Fruit fly (Drosophila melanogaster) whole organism, embryonic: Measurements from ENCODE around the gene Dredd.

Experiments used
- Blimp-1 ChIP-seq: fragments of 200-800 bp; sonication (Bioruptor generic); optimal IDR thresholded peaks from 3 replicates; lab custom pipeline; 2018; ENCODE audit warnings: missing biosample characterization, missing genetic modification characterization, mild to moderate bottlenecking, moderate library complexity, missing genetic modification reagents
- CG10147 ChIP-seq: fragments of 200-800 bp; sonication (Bioruptor generic); optimal IDR thresholded peaks from 2 replicates; lab custom pipeline; 2019; ENCODE audit warnings: missing biosample characterization, mild to moderate bottlenecking, missing genetic modification characterization, moderate library complexity
- CG11093 ChIP-seq: fragments of 200-800 bp; sonication (Bioruptor generic); IDR thresholded peaks from 3 replicates; pipeline ENCODE4 v1.3.6; 2022; ENCODE audit warnings: missing biosample characterization, missing genetic modification characterization
- CG11247 ChIP-seq: fragments of 200-800 bp; sonication (Bioruptor generic); IDR thresholded peaks from 2 replicates; pipeline ENCODE4 v1.3.6; 2022; ENCODE audit warnings: missing biosample characterization, missing genetic modification characterization
- CG12071 ChIP-seq: fragments of 200-800 bp; sonication (Bioruptor generic); optimal IDR thresholded peaks from 3 replicates; lab custom pipeline; 2018; ENCODE audit warnings: missing biosample characterization, mild to moderate bottlenecking, missing genetic modification characterization
- CG12104 ChIP-seq: fragments of 200-800 bp; sonication (Bioruptor generic); optimal IDR thresholded peaks from 3 replicates; lab custom pipeline; 2016; ENCODE audit warnings: missing biosample characterization, missing genetic modification characterization
- CG12219 ChIP-seq: fragments of 200-800 bp; sonication (Bioruptor generic); optimal IDR thresholded peaks from 3 replicates; lab custom pipeline; 2018; ENCODE audit warnings: missing biosample characterization, mild to moderate bottlenecking, missing genetic modification characterization
- CG1233 ChIP-seq: fragments of 200-800 bp; sonication (Bioruptor generic); optimal IDR thresholded peaks from 4 replicates; lab custom pipeline; 2018; ENCODE audit warnings: missing biosample characterization, mild to moderate bottlenecking, missing genetic modification characterization
- CG14667 ChIP-seq: fragments of 200-800 bp; sonication (Bioruptor generic); IDR thresholded peaks from 2 replicates; pipeline ENCODE4 v1.3.6; 2022; ENCODE audit warnings: missing biosample characterization, missing genetic modification characterization
- CG14965 ChIP-seq: fragments of 200-800 bp; sonication (Bioruptor generic); optimal IDR thresholded peaks from 2 replicates; lab custom pipeline; 2016; ENCODE audit warnings: missing biosample characterization, missing genetic modification characterization, borderline replicate concordance
- CG1647 ChIP-seq: fragments of 200-800 bp; sonication (Bioruptor generic); optimal IDR thresholded peaks from 3 replicates; lab custom pipeline; 2016; ENCODE audit warnings: missing biosample characterization, missing genetic modification characterization
- CG16863 ChIP-seq: fragments of 200-800 bp; sonication (Bioruptor generic); optimal IDR thresholded peaks from 3 replicates; lab custom pipeline; 2016; ENCODE audit warnings: missing biosample characterization, missing genetic modification characterization
- CG18476 ChIP-seq: fragments of 200-800 bp; sonication (Bioruptor generic); optimal IDR thresholded peaks from 2 replicates; lab custom pipeline; 2016; ENCODE audit warnings: missing biosample characterization, mild to moderate bottlenecking, missing genetic modification characterization
- CG2129 ChIP-seq: fragments of 200-800 bp; sonication (Bioruptor generic); IDR thresholded peaks from 2 replicates; pipeline ENCODE4 v1.3.6; 2022; ENCODE audit warnings: missing biosample characterization, missing genetic modification characterization; ENCODE audit not compliant: partially characterized antibody
- CG2202 ChIP-seq: fragments of 200-800 bp; sonication (Bioruptor generic); optimal IDR thresholded peaks from 2 replicates; lab custom pipeline; 2018; ENCODE audit warnings: missing biosample characterization, mild to moderate bottlenecking, missing genetic modification characterization
- CG2712 ChIP-seq: fragments of 200-800 bp; optimal IDR thresholded peaks from 3 replicates; lab custom pipeline; 2019; ENCODE audit warnings: missing biosample characterization, mild to moderate bottlenecking, missing genetic modification characterization, moderate library complexity
- CG2889 ChIP-seq: fragments of 200-800 bp; sonication (Bioruptor generic); IDR thresholded peaks from 3 replicates; pipeline ENCODE4 v1.3.6; 2022; ENCODE audit warnings: missing biosample characterization, missing genetic modification characterization
- CG31365 ChIP-seq: fragments of 200-800 bp; sonication (Bioruptor generic); optimal IDR thresholded peaks from 2 replicates; lab custom pipeline; 2018; ENCODE audit warnings: missing biosample characterization, mild to moderate bottlenecking, missing genetic modification characterization
- CG34224 ChIP-seq: fragments of 200-800 bp; sonication (Bioruptor generic); IDR thresholded peaks from 3 replicates; pipeline ENCODE4 v1.3.6; 2022; ENCODE audit warnings: missing biosample characterization, missing genetic modification characterization; ENCODE audit not compliant: partially characterized antibody
- CG4328 ChIP-seq: fragments of 200-800 bp; sonication (Bioruptor generic); optimal IDR thresholded peaks from 3 replicates; lab custom pipeline; 2017; ENCODE audit warnings: missing biosample characterization, missing genetic modification reagents, missing genetic modification characterization
- CG6813 ChIP-seq: fragments of 200-800 bp; sonication (Bioruptor generic); optimal IDR thresholded peaks from 2 replicates; lab custom pipeline; 2017; ENCODE audit warnings: missing biosample characterization, missing genetic modification characterization, mild to moderate bottlenecking, moderate library complexity, missing genetic modification reagents
- CG7372 ChIP-seq: fragments of 200-800 bp; sonication (Bioruptor generic); IDR thresholded peaks from 2 replicates; pipeline ENCODE4 v1.3.6; 2022; ENCODE audit warnings: missing biosample characterization, missing genetic modification characterization
- CG8924 ChIP-seq: fragments of 200-800 bp; optimal IDR thresholded peaks from 3 replicates; lab custom pipeline; 2019; ENCODE audit warnings: missing biosample characterization, mild to moderate bottlenecking, missing genetic modification characterization, moderate library complexity
- CG9727 ChIP-seq: fragments of 200-800 bp; sonication (Bioruptor generic); optimal IDR thresholded peaks from 3 replicates; lab custom pipeline; 2017; ENCODE audit warnings: missing biosample characterization, mild to moderate bottlenecking, missing genetic modification characterization
- Camta ChIP-seq: fragments of 200-800 bp; sonication (Bioruptor generic); optimal IDR thresholded peaks from 2 replicates; lab custom pipeline; 2016; ENCODE audit warnings: missing biosample characterization, missing genetic modification characterization
- Fer1 ChIP-seq: fragments of 200-800 bp; sonication (Bioruptor generic); optimal IDR thresholded peaks from 2 replicates; lab custom pipeline; 2017; ENCODE audit warnings: missing biosample characterization, mild to moderate bottlenecking, missing genetic modification characterization
- Gsc ChIP-seq: fragments of 200-800 bp; sonication (Bioruptor generic); IDR thresholded peaks from 2 replicates; pipeline ENCODE4 v1.3.6; 2022; ENCODE audit warnings: missing biosample characterization, missing genetic modification characterization
- H15 ChIP-seq: fragments of 200-800 bp; sonication (Bioruptor generic); IDR thresholded peaks from 3 replicates; pipeline ENCODE4 v1.3.6; 2022; ENCODE audit warnings: missing biosample characterization, missing genetic modification characterization
- HmgD ChIP-seq: fragments of 200-800 bp; sonication (Bioruptor generic); optimal IDR thresholded peaks from 3 replicates; lab custom pipeline; 2016; ENCODE audit warnings: missing biosample characterization, missing genetic modification characterization
- HmgZ ChIP-seq: fragments of 200-800 bp; sonication (Bioruptor generic); optimal IDR thresholded peaks from 2 replicates; lab custom pipeline; 2018; ENCODE audit warnings: missing biosample characterization, mild to moderate bottlenecking, missing genetic modification characterization
- Lpt ChIP-seq: fragments of >200 bp; optimal IDR thresholded peaks from 2 replicates; lab custom pipeline; 2018; ENCODE audit warnings: missing biosample characterization, missing genetic modification characterization
- NC2β ChIP-seq: fragments of 200-800 bp; sonication (Bioruptor generic); optimal IDR thresholded peaks from 2 replicates; lab custom pipeline; 2016; ENCODE audit warnings: missing biosample characterization, missing genetic modification characterization
- Neu2 ChIP-seq: fragments of 200-800 bp; sonication (Bioruptor generic); optimal IDR thresholded peaks from 3 replicates; lab custom pipeline; 2016; ENCODE audit warnings: missing biosample characterization, missing genetic modification characterization, borderline replicate concordance
- Nf-YB ChIP-seq: fragments of 200-800 bp; sonication (Bioruptor generic); optimal IDR thresholded peaks from 3 replicates; lab custom pipeline; 2019; ENCODE audit warnings: missing biosample characterization, mild to moderate bottlenecking, missing genetic modification characterization, moderate library complexity
- Side ChIP-seq: fragments of 200-800 bp; sonication (Bioruptor generic); optimal IDR thresholded peaks from 2 replicates; lab custom pipeline; 2016; ENCODE audit warnings: missing biosample characterization, missing genetic modification characterization
- Sin3A ChIP-seq: fragments of >200 bp; optimal IDR thresholded peaks from 2 replicates; lab custom pipeline; 2018
- Stat92E ChIP-seq, 3 experiments: fragments of >200 bp in 2 of 3; fragments of 200-800 bp in 1 of 3; sonication (Bioruptor generic) in 1 of 3; optimal IDR thresholded peaks; 2 replicates each; lab custom pipeline; 2017 to 2019; ENCODE audit warnings: missing biosample characterization in 3 of 3, missing genetic modification characterization in 3 of 3, mild to moderate bottlenecking in 1 of 3, moderate library complexity in 1 of 3
- Usf ChIP-seq: fragments of 200-800 bp; sonication (Bioruptor generic); optimal IDR thresholded peaks from 2 replicates; lab custom pipeline; 2017; ENCODE audit warnings: missing genotype, missing biosample characterization, missing genetic modification characterization
- bab2 ChIP-seq: fragments of 200-800 bp; sonication (Bioruptor generic); optimal IDR thresholded peaks from 2 replicates; lab custom pipeline; 2016; ENCODE audit warnings: missing biosample characterization, missing genetic modification characterization
- bowl ChIP-seq: fragments of 200-800 bp; sonication (Bioruptor generic); IDR thresholded peaks from 2 replicates; pipeline ENCODE4 v1.3.6; 2022; ENCODE audit warnings: missing biosample characterization, missing genetic modification characterization
- crc ChIP-seq: fragments of 200-800 bp; sonication (Bioruptor generic); optimal IDR thresholded peaks from 2 replicates; lab custom pipeline; 2016; ENCODE audit warnings: missing biosample characterization, missing genetic modification characterization
- en ChIP-seq: fragments of 200-800 bp; sonication (Bioruptor generic); optimal IDR thresholded peaks from 2 replicates; lab custom pipeline; 2016; ENCODE audit warnings: missing biosample characterization, missing genetic modification characterization
- fru ChIP-seq: fragments of >200 bp; optimal IDR thresholded peaks from 2 replicates; lab custom pipeline; 2017
- hbn ChIP-seq: fragments of 200-800 bp; sonication (Bioruptor generic); IDR thresholded peaks from 2 replicates; pipeline ENCODE4 v1.3.6; 2022; ENCODE audit warnings: missing biosample characterization, missing genetic modification characterization; ENCODE audit not compliant: partially characterized antibody
- mirr ChIP-seq: fragments of 200-800 bp; sonication (Bioruptor generic); optimal IDR thresholded peaks from 3 replicates; lab custom pipeline; 2018; ENCODE audit warnings: missing biosample characterization, mild to moderate bottlenecking, missing genetic modification characterization
- nmo ChIP-seq: fragments of 200-800 bp; sonication (Bioruptor generic); optimal IDR thresholded peaks from 2 replicates; lab custom pipeline; 2018; ENCODE audit warnings: missing biosample characterization, mild to moderate bottlenecking, missing genetic modification characterization, moderate library complexity
- nom ChIP-seq: fragments of 200-800 bp; sonication (Bioruptor generic); optimal IDR thresholded peaks from 2 replicates; lab custom pipeline; 2017; ENCODE audit warnings: missing biosample characterization, missing genetic modification characterization, mild to moderate bottlenecking, moderate library complexity, missing genetic modification reagents
- pita ChIP-seq: fragments of 200-800 bp; sonication (Bioruptor generic); optimal IDR thresholded peaks from 2 replicates; lab custom pipeline; 2017; ENCODE audit warnings: missing biosample characterization, mild to moderate bottlenecking, missing genetic modification characterization
- sisA ChIP-seq: fragments of 200-800 bp; sonication (Bioruptor generic); IDR thresholded peaks from 2 replicates; pipeline ENCODE4 v1.3.6; 2022; ENCODE audit warnings: missing biosample characterization, missing genetic modification characterization
- tx ChIP-seq: fragments of 200-800 bp; sonication (Bioruptor generic); optimal IDR thresholded peaks from 2 replicates; lab custom pipeline; 2016; ENCODE audit warnings: missing biosample characterization, missing genetic modification characterization
- yki ChIP-seq: fragments of >200 bp; optimal IDR thresholded peaks from 3 replicates; lab custom pipeline; 2018
- zen ChIP-seq: fragments of 200-800 bp; sonication (Bioruptor generic); optimal IDR thresholded peaks from 3 replicates; lab custom pipeline; 2018; ENCODE audit warnings: missing biosample characterization, mild to moderate bottlenecking, missing genetic modification characterization, moderate library complexity

Dredd gene

dm6 chrX:654949-655348 lies 19.6 kb upstream of the Dredd start (continued):
- peak; percentile 98 for TF ChIP-seq CG6813 (GFP tag; lab: Kevin White, UChicago)
- TF ChIP-seq Blimp-1 (GFP tag; lab: Kevin White, UChicago), result peak; percentile 93
- TF ChIP-seq tx, result peak; percentile 88
- peak; percentile 93 for TF ChIP-seq CG4328 (GFP tag; lab: Kevin White, UChicago)
- TF ChIP-seq CG31365 (tag; lab: Kevin White, UChicago), result peak; percentile 87
- peak; percentile 86 for TF ChIP-seq CG10147 (GFP tag; lab: Kevin White, UChicago)
- TF ChIP-seq Camta, result peak; percentile 89
- peak; percentile 94 for TF ChIP-seq CG11093 (GFP tag; lab: Robert Waterston, UW)
- peak; percentile 95 for TF ChIP-seq CG9727
- peak; percentile 85 for TF ChIP-seq CG2202 (tag; lab: Kevin White, UChicago)
- TF ChIP-seq bowl (GFP tag; lab: Robert Waterston, UW), result peak; percentile 95
- TF ChIP-seq CG7372 (GFP tag; lab: Robert Waterston, UW), result peak; percentile 97
- peak; percentile 94 for TF ChIP-seq CG1233 (GFP tag; lab: Kevin White, UChicago)
- TF ChIP-seq Lpt, result no peak
- peak; percentile 97 for TF ChIP-seq HmgZ (tag; lab: Kevin White, UChicago)
- TF ChIP-seq bab2 (GFP tag; lab: Kevin White, UChicago), result peak; percentile 92
- no peak for TF ChIP-seq yki (lab: Kevin White, UChicago)
- TF ChIP-seq Nf-YB, result peak; percentile 74
- peak; percentile 98 for TF ChIP-seq CG12071 (GFP tag; lab: Kevin White, UChicago)
- TF ChIP-seq CG8924 (tag; lab: Kevin White, UChicago), result peak; percentile 91
- TF ChIP-seq HmgD, result peak; percentile 93
- TF ChIP-seq Fer1, result peak; percentile 95
- TF ChIP-seq fru (lab: Kevin White, UChicago), result no peak
- peak; percentile 96 for TF ChIP-seq H15 (GFP tag; lab: Robert Waterston, UW)
- no peak for TF ChIP-seq Sin3A (lab: Kevin White, UChicago)
- peak; percentile 86 for TF ChIP-seq zen (tag; lab: Kevin White, UChicago)
- peak; percentile 92 for TF ChIP-seq CG2889 (GFP tag; lab: Robert Waterston, UW)
- TF ChIP-seq Stat92E (GFP tag; optimal IDR thresholded peaks at IDR 0.05; lab: Kevin White, UChicago), result no peak
- no peak for TF ChIP-seq pita (GFP tag; lab: Kevin White, UChicago)
- peak; percentile 76 for TF ChIP-seq Neu2 (GFP tag; lab: Kevin White, UChicago)
- TF ChIP-seq Gsc (GFP tag; lab: Robert Waterston, UW), result peak; percentile 71
- TF ChIP-seq Side, result peak; percentile 95
- peak; percentile 91 for TF ChIP-seq CG2712 (tag; lab: Kevin White, UChicago)
- TF ChIP-seq CG2129 (GFP tag; lab: Robert Waterston, UW), result no peak
- TF ChIP-seq sisA (GFP tag; lab: Robert Waterston, UW), result peak; percentile 96
- peak; percentile 91 for TF ChIP-seq en (GFP tag; lab: Kevin White, UChicago)
- TF ChIP-seq CG18476 (GFP tag; lab: Kevin White, UChicago), result peak; percentile 92
- TF ChIP-seq nmo (GFP tag; lab: Kevin White, UChicago), result peak; percentile 94
- TF ChIP-seq CG14667 (GFP tag; lab: Robert Waterston, UW), result peak; percentile 93
- TF ChIP-seq CG16863 (GFP tag; lab: Kevin White, UChicago), result peak; percentile 94
- TF ChIP-seq CG34224 (GFP tag; lab: Robert Waterston, UW), result no peak
- TF ChIP-seq hbn (GFP tag; lab: Robert Waterston, UW), result no peak
- peak; percentile 88 for TF ChIP-seq Usf (GFP tag; lab: Kevin White, UChicago)
- peak; percentile 94 for TF ChIP-seq CG12219
- TF ChIP-seq CG12104 (GFP tag; lab: Kevin White, UChicago), result peak; percentile 93
- peak; percentile 96 for TF ChIP-seq CG11247 (GFP tag; lab: Robert Waterston, UW)
- peak; percentile 96 for TF ChIP-seq nom (GFP tag; lab: Kevin White, UChicago)
- TF ChIP-seq CG14965, result peak; percentile 69
- peak; percentile 92 for TF ChIP-seq CG1647 (GFP tag; lab: Kevin White, UChicago)
- peak; percentile 94 for TF ChIP-seq crc (GFP tag; lab: Kevin White, UChicago)
- TF ChIP-seq mirr (GFP tag; lab: Kevin White, UChicago), result peak; percentile 98
- peak; percentile 91 for TF ChIP-seq NC2β (GFP tag; lab: Kevin White, UChicago)
